Fruit fly (Drosophila melanogaster): ENCODE measurements around the gene CG2961.

Gene CG2961

DNA sequence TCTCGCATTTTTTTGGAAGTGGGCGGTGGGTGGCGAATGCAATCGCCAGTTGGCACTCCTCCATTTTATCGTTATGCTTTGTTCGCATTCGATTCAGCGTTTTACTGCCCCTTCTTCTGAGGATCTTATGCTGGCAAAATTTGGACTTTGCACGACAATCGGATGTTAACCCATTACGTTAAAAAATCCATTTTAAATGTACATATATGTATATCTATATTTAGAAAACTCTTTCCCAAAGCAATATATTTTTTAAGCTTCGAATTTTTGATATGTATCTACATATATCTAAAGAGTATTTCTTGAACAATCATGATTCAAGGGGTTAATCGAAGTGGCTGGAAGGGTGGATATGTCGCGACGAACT lies 33.1 kb upstream of the CG2961 start (continued):
- TF ChIP-seq CG1621 (tag; optimal IDR thresholded peaks at IDR 0.05) (no peak), CG10669 (GFP tag; optimal IDR thresholded peaks at IDR 0.05) (peak; percentile 56), Eip78C (GFP tag) (peak; percentile 74), topi (GFP tag; optimal IDR thresholded peaks at IDR 0.05) (peak; percentile 59), Eip75B (GFP tag; optimal IDR thresholded peaks at IDR 0.05) (no peak), Hr38 (GFP tag; optimal IDR thresholded peaks at IDR 0.05) (no peak), CG3919 (GFP tag; optimal IDR thresholded peaks at IDR 0.05) (peak; percentile 37), CG34406 (GFP tag; optimal IDR thresholded peaks at IDR 0.05) (no peak), CG7368 (GFP tag; optimal IDR thresholded peaks at IDR 0.05) (no peak), CG6854 (GFP tag; optimal IDR thresholded peaks at IDR 0.05) (peak; percentile 84), Sox102F (GFP tag; optimal IDR thresholded peaks at IDR 0.05) (peak; percentile 78), CG8119 (GFP tag; IDR thresholded peaks at IDR 0.05) (0 out of 3 replicates have a peak, but pooled peaks have one; percentile 43)

DNA sequence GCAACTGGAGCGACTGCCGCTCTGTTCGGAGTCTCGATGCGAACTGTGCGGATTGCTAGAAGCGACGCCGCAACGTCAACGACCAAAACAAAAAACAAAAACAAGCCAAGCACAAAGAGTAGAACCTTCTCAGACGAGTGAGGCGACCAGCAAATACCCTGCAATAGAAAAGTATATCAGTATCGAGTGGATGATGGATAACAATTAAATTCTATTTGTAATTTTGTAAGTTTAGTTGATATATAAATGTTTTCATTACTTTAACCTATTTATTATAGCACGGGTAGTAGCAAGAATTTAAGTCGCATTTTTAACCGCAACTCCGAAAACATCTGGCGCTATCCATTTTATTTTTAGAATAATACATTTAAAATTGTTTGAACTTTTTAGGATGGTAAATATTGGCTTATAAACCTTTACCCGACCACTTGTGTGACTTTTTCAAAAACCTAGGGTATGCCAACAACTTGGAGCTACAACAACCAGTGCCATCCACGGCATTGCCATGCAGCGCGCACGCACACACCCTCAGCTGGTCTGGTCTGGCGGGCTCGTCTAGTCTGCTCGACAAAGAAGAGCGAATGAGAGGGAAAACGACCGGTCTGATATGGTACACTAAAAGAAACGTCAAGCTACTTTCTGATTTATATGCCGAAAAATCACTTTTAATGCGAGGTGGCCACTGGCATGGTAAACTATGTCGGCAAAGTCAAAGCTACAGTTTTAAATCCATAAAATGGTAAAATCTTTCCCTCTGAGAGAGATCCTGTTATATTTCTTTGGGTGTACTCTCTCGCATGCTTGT lies 32.5 kb upstream of the CG2961 start, which contains the start of gene CG12643:
Gene CG12643 (minus strand): TSS at position 51 of the 805 bp plus-strand sequence.
- TF ChIP-seq CG4318 (GFP tag; optimal IDR thresholded peaks at IDR 0.05), result peak; percentile 86
- peak; percentile 96 for TF ChIP-seq Sox102F (GFP tag; optimal IDR thresholded peaks at IDR 0.05)
- TF ChIP-seq CG32006 (GFP tag; optimal IDR thresholded peaks at IDR 0.05), result peak; percentile 94
- TF ChIP-seq dac (GFP tag; optimal IDR thresholded peaks at IDR 0.05), result peak; percentile 92
- TF ChIP-seq pdm3 (GFP tag; optimal IDR thresholded peaks at IDR 0.05), result peak; percentile 95
- TF ChIP-seq CG16779 (tag; optimal IDR thresholded peaks at IDR 0.05), result peak; percentile 76
- peak; percentile 94 for TF ChIP-seq Eip75B (GFP tag; optimal IDR thresholded peaks at IDR 0.05)
- peak; percentile 97 for TF ChIP-seq CG3919 (GFP tag; optimal IDR thresholded peaks at IDR 0.05)
- peak; percentile 96 for TF ChIP-seq Smox (GFP tag; optimal IDR thresholded peaks at IDR 0.05)
- TF ChIP-seq CG31627 (GFP tag; optimal IDR thresholded peaks at IDR 0.05), result peak; percentile 98
- peak; percentile 91 for TF ChIP-seq vri (GFP tag; optimal IDR thresholded peaks at IDR 0.05)
- TF ChIP-seq CG15336 (GFP tag; IDR thresholded peaks at IDR 0.05), result peak; percentile 95
- peak; percentile 91 for TF ChIP-seq achi (GFP tag; optimal IDR thresholded peaks at IDR 0.05)
- peak; percentile 94 for TF ChIP-seq CG10631 (GFP tag; optimal IDR thresholded peaks at IDR 0.05)
- TF ChIP-seq net (GFP tag; optimal IDR thresholded peaks at IDR 0.05), result peak; percentile 93
- TF ChIP-seq Sox14 (GFP tag; optimal IDR thresholded peaks at IDR 0.05), result peak; percentile 98
- peak; percentile 98 for TF ChIP-seq CG6163 (GFP tag; IDR thresholded peaks at IDR 0.05)
- peak; percentile 82 for TF ChIP-seq CG8632 (GFP tag; optimal IDR thresholded peaks at IDR 0.05)
- TF ChIP-seq Blimp-1 (GFP tag; optimal IDR thresholded peaks at IDR 0.05), result peak; percentile 81
- TF ChIP-seq OdsH (GFP tag; optimal IDR thresholded peaks at IDR 0.05), result peak; percentile 93
- peak; percentile 85 for TF ChIP-seq Ets96B (tag; optimal IDR thresholded peaks at IDR 0.05)
- peak; percentile 94 for TF ChIP-seq CG11902 (GFP tag; optimal IDR thresholded peaks at IDR 0.05)
- TF ChIP-seq spab (GFP tag; optimal IDR thresholded peaks at IDR 0.05), result peak; percentile 78
- TF ChIP-seq CG6276 (GFP tag; optimal IDR thresholded peaks at IDR 0.05), result peak; percentile 88
- TF ChIP-seq CG11762 (GFP tag; optimal IDR thresholded peaks at IDR 0.05; ENCODE audit: insufficient read depth), result peak; percentile 88
- TF ChIP-seq Lpt (GFP tag; optimal IDR thresholded peaks at IDR 0.05), result peak; percentile 96
- peak; percentile 95 for TF ChIP-seq Hr4 (GFP tag; optimal IDR thresholded peaks at IDR 0.05)
- TF ChIP-seq CG10669 (GFP tag; optimal IDR thresholded peaks at IDR 0.05), result peak; percentile 87
- peak; percentile 95 for TF ChIP-seq Met (GFP tag; optimal IDR thresholded peaks at IDR 0.05)
- peak; percentile 80 for TF ChIP-seq Eip93F (GFP tag; optimal IDR thresholded peaks at IDR 0.05)
- peak; percentile 91 for TF ChIP-seq CG1621 (tag; optimal IDR thresholded peaks at IDR 0.05)
- TF ChIP-seq dsx (GFP tag; optimal IDR thresholded peaks at IDR 0.05; ENCODE audit: poor library complexity, severe bottlenecking), result peak; percentile 73
- TF ChIP-seq Hr39 (GFP tag; optimal IDR thresholded peaks at IDR 0.05), result peak; percentile 98
- TF ChIP-seq CG11294 (GFP tag; IDR thresholded peaks at IDR 0.05), result peak; percentile 96
- peak; percentile 81 for TF ChIP-seq Hr38 (GFP tag; optimal IDR thresholded peaks at IDR 0.05)
- peak; percentile 94 for TF ChIP-seq CG6792 (GFP tag; optimal IDR thresholded peaks at IDR 0.05)
- TF ChIP-seq topi (GFP tag; optimal IDR thresholded peaks at IDR 0.05), result peak; percentile 97
- peak; percentile 92 for TF ChIP-seq Sox15 (GFP tag; optimal IDR thresholded peaks at IDR 0.05)
- TF ChIP-seq CG7368 (GFP tag; optimal IDR thresholded peaks at IDR 0.05), result peak; percentile 97
- peak; percentile 97 for TF ChIP-seq lz (GFP tag; optimal IDR thresholded peaks at IDR 0.05)
- TF ChIP-seq fd85E (GFP tag; optimal IDR thresholded peaks at IDR 0.05), result peak; percentile 85
- peak; percentile 87 for TF ChIP-seq fd59A (GFP tag; optimal IDR thresholded peaks at IDR 0.05)
- peak; percentile 95 for TF ChIP-seq CG8119 (GFP tag; IDR thresholded peaks at IDR 0.05)
- peak; percentile 88 for TF ChIP-seq CG34406 (GFP tag; optimal IDR thresholded peaks at IDR 0.05)
- peak; percentile 89 for TF ChIP-seq fkh (GFP tag; optimal IDR thresholded peaks at IDR 0.05)
